Worm (Caenorhabditis elegans) whole organism, L2 larva: ENCODE measurements around the gene Y73C8B.1.

Experiments used
- C34F6.9 ChIP-seq: fragments of 150-350 bp; optimal IDR thresholded peaks from 2 replicates; lab custom pipeline; 2014; ENCODE audit warnings: missing biosample characterization, missing genetic modification characterization
- F13H6.1 ChIP-seq: sonication (generic microtip); optimal IDR thresholded peaks from 2 replicates; lab custom pipeline; 2016; ENCODE audit warnings: missing genetic modification characterization, missing compliant biosample characterization
- R02D3.7 ChIP-seq: fragments of 150-350 bp; optimal IDR thresholded peaks from 2 replicates; lab custom pipeline; 2014; ENCODE audit warnings: missing biosample characterization, missing genetic modification characterization
- Y55F3AM.14 ChIP-seq: fragments of 200-800 bp; sonication (Bioruptor generic); optimal IDR thresholded peaks from 2 replicates; lab custom pipeline; 2018; ENCODE audit warnings: mild to moderate bottlenecking, missing genetic modification characterization, missing compliant biosample characterization
- alr-1 ChIP-seq: fragments of 150-350 bp; optimal IDR thresholded peaks from 2 replicates; lab custom pipeline; 2014; ENCODE audit warnings: missing biosample characterization, missing genetic modification characterization
- aly-2 ChIP-seq: fragments of 150-350 bp; optimal IDR thresholded peaks from 2 replicates; lab custom pipeline; 2014; ENCODE audit warnings: missing biosample characterization, missing genetic modification characterization
- ama-1 ChIP-seq: fragments of 150-350 bp; optimal IDR thresholded peaks from 2 replicates; lab custom pipeline; 2018; ENCODE audit warnings: inconsistent platforms
- blmp-1 ChIP-seq: sonication (generic microtip); optimal IDR thresholded peaks from 2 replicates; lab custom pipeline; 2017; ENCODE audit warnings: missing genetic modification characterization, mild to moderate bottlenecking, missing compliant biosample characterization, antibody characterized with exemption, moderate library complexity; ENCODE audit not compliant: insufficient read depth
- ceh-16 ChIP-seq: fragments of 150-350 bp; optimal IDR thresholded peaks from 2 replicates; lab custom pipeline; 2014; ENCODE audit warnings: missing biosample characterization, missing genetic modification characterization
- crh-2 ChIP-seq: sonication (generic microtip); optimal IDR thresholded peaks from 2 replicates; lab custom pipeline; 2017; ENCODE audit warnings: missing biosample characterization, missing genetic modification characterization
- dmd-4 ChIP-seq: sonication (generic microtip); optimal IDR thresholded peaks from 2 replicates; lab custom pipeline; 2017; ENCODE audit warnings: missing biosample characterization, missing genetic modification characterization
- egl-27 ChIP-seq: sonication (generic microtip); optimal IDR thresholded peaks from 3 replicates; lab custom pipeline; 2017; ENCODE audit warnings: missing biosample characterization, missing genetic modification reagents, missing genetic modification characterization
- elt-1 ChIP-seq: fragments of 150-350 bp; optimal IDR thresholded peaks from 2 replicates; lab custom pipeline; 2014; ENCODE audit warnings: missing biosample characterization, missing genetic modification characterization
- gmeb-1 ChIP-seq: fragments of 150-350 bp; optimal IDR thresholded peaks from 2 replicates; lab custom pipeline; 2014; ENCODE audit warnings: missing biosample characterization, missing genetic modification characterization
- lin-11 ChIP-seq: fragments of 150-350 bp; sonication (generic microtip); optimal IDR thresholded peaks from 2 replicates; lab custom pipeline; 2014; ENCODE audit warnings: missing biosample characterization, missing genetic modification characterization, inconsistent platforms, mixed read lengths
- lin-13 ChIP-seq: fragments of 150-350 bp; optimal IDR thresholded peaks from 2 replicates; lab custom pipeline; 2014; ENCODE audit warnings: missing biosample characterization, missing genetic modification reagents, missing genetic modification characterization
- lsy-2 ChIP-seq, 2 experiments: fragments of 150-350 bp in 1 of 2; sonication (generic microtip) in 1 of 2; optimal IDR thresholded peaks; 2 replicates each; lab custom pipeline; 2014 to 2017; ENCODE audit warnings: missing biosample characterization in 2 of 2, missing genetic modification characterization in 2 of 2
- mbf-1 ChIP-seq: sonication (generic microtip); optimal IDR thresholded peaks from 2 replicates; lab custom pipeline; 2017; ENCODE audit warnings: missing biosample characterization, missing genetic modification characterization
- mdl-1 ChIP-seq, 2 experiments: fragments of 150-350 bp in 1 of 2; sonication (generic microtip) in 1 of 2; optimal IDR thresholded peaks; 2 replicates each; lab custom pipeline; 2017; ENCODE audit warnings: missing biosample characterization in 2 of 2, missing genetic modification characterization in 2 of 2
- nhr-11 ChIP-seq: fragments of 150-350 bp; optimal IDR thresholded peaks from 2 replicates; lab custom pipeline; 2014; ENCODE audit warnings: missing biosample characterization, missing genetic modification characterization
- nhr-12 ChIP-seq: fragments of 150-350 bp; optimal IDR thresholded peaks from 2 replicates; lab custom pipeline; 2014; ENCODE audit warnings: missing biosample characterization, missing genetic modification characterization
- nhr-129 ChIP-seq: fragments of 150-350 bp; optimal IDR thresholded peaks from 2 replicates; lab custom pipeline; 2014; ENCODE audit warnings: missing biosample characterization, missing genetic modification characterization
- nhr-23 ChIP-seq: fragments of 150-350 bp; optimal IDR thresholded peaks from 2 replicates; lab custom pipeline; 2014; ENCODE audit warnings: missing biosample characterization, missing genetic modification reagents, missing genetic modification characterization
- nhr-237 ChIP-seq: fragments of 150-350 bp; optimal IDR thresholded peaks from 2 replicates; lab custom pipeline; 2014; ENCODE audit warnings: missing biosample characterization, missing genetic modification characterization
- nhr-25 ChIP-seq: fragments of 150-350 bp; sonication (generic microtip); optimal IDR thresholded peaks from 3 replicates; lab custom pipeline; 2014; ENCODE audit warnings: missing biosample characterization, missing genetic modification characterization
- nhr-6 ChIP-seq: fragments of 150-350 bp; optimal IDR thresholded peaks from 2 replicates; lab custom pipeline; 2014; ENCODE audit warnings: missing biosample characterization, missing genetic modification characterization
- nhr-77 ChIP-seq: fragments of 150-350 bp; optimal IDR thresholded peaks from 2 replicates; lab custom pipeline; 2014; ENCODE audit warnings: missing biosample characterization, missing genetic modification characterization
- peb-1 ChIP-seq: fragments of 150-350 bp; optimal IDR thresholded peaks from 2 replicates; lab custom pipeline; 2014; ENCODE audit warnings: missing biosample characterization, missing genetic modification characterization
- skn-1 ChIP-seq: sonication (generic microtip); optimal IDR thresholded peaks from 2 replicates; lab custom pipeline; 2017; ENCODE audit warnings: missing biosample characterization, missing genetic modification characterization
- sma-3 ChIP-seq: sonication (generic microtip); optimal IDR thresholded peaks from 2 replicates; lab custom pipeline; 2016; ENCODE audit warnings: missing genetic modification reagents, missing genetic modification characterization, missing compliant biosample characterization
- sma-9 ChIP-seq, 2 experiments: fragments of 150-350 bp in 1 of 2; sonication (generic microtip) in 1 of 2; optimal IDR thresholded peaks; 2 replicates each; lab custom pipeline; 2014 to 2016; ENCODE audit warnings: missing genetic modification characterization in 2 of 2, mild to moderate bottlenecking in 1 of 2, missing biosample characterization in 1 of 2, missing compliant biosample characterization in 1 of 2, missing genetic modification reagents in 1 of 2, moderate library complexity in 1 of 2
- snpc-4 ChIP-seq: fragments of 150-350 bp; optimal IDR thresholded peaks from 2 replicates; lab custom pipeline; 2014; ENCODE audit warnings: missing biosample characterization, missing genetic modification characterization
- unc-55 ChIP-seq: fragments of 150-350 bp; sonication (generic microtip); optimal IDR thresholded peaks from 3 replicates; lab custom pipeline; 2014; ENCODE audit warnings: missing biosample characterization, missing genetic modification reagents, missing genetic modification characterization
- unc-62 ChIP-seq: fragments of 150-350 bp; optimal IDR thresholded peaks from 2 replicates; lab custom pipeline; 2014; ENCODE audit warnings: missing biosample characterization, missing genetic modification reagents, missing genetic modification characterization
- zag-1 ChIP-seq: fragments of 150-350 bp; optimal IDR thresholded peaks from 2 replicates; lab custom pipeline; 2014; ENCODE audit warnings: missing biosample characterization, missing genetic modification characterization
- ztf-1 ChIP-seq: fragments of 200-800 bp; sonication (Bioruptor generic); conservative IDR thresholded peaks from 2 replicates; pipeline ENCODE4 v1.3.6; 2022; ENCODE audit warnings: missing genetic modification characterization, missing compliant biosample characterization
- ztf-11 ChIP-seq: sonication (generic microtip); optimal IDR thresholded peaks from 2 replicates; lab custom pipeline; 2017; ENCODE audit warnings: missing biosample characterization, missing genetic modification characterization
- ztf-4 ChIP-seq: fragments of 150-350 bp; optimal IDR thresholded peaks from 2 replicates; lab custom pipeline; 2014; ENCODE audit warnings: missing biosample characterization, missing genetic modification characterization

Gene Y73C8B.1

ce11 chrV:3193091-3193608, 3.5 kb downstream of the Y73C8B.1 start, which contains the start of the genes Y73C8B.3 and Y73C8B.9 (continued):
- TF ChIP-seq sma-3 (GFP tag; lab: Kevin White, UChicago) (peak; percentile 22), nhr-23 (no peak), nhr-77 (tag; lab: Kevin White, UChicago) (no peak), gmeb-1 (peak; percentile 43), peb-1 (tag; lab: Kevin White, UChicago) (no peak), crh-2 (tag; lab: Kevin White, UChicago) (peak; percentile 15), zag-1 (tag; lab: Kevin White, UChicago) (no peak)
- TF ChIP-seq, all 48 proteins: peak for 8

ce11 chrV:3188043-3188442, 8.6 kb downstream of the Y73C8B.1 start, which contains the start of gene lag-2:
lag-2 (plus strand) TSS chrV:3188343.
- TF ChIP-seq ztf-11 (tag; lab: Kevin White, UChicago) (no peak), lin-13 (GFP tag; lab: Kevin White, UChicago) (no peak), nhr-237 (tag; lab: Kevin White, UChicago) (no peak), blmp-1 (tag; lab: Kevin White, UChicago) (no peak), elt-1 (tag; lab: Kevin White, UChicago) (no peak), nhr-77 (tag; lab: Kevin White, UChicago) (no peak), nhr-129 (tag; lab: Kevin White, UChicago) (no peak), F13H6.1 (no peak), ama-1 (lab: Kevin White, UChicago) (no peak), egl-27 (tag; lab: Kevin White, UChicago) (no peak), zag-1 (tag; lab: Kevin White, UChicago) (no peak), gmeb-1 (no peak), nhr-12 (no peak), R02D3.7 (tag; lab: Kevin White, UChicago) (no peak), nhr-23 (no peak), ztf-4 (no peak), sma-9 (GFP tag; optimal IDR thresholded peaks at IDR 0.05; lab: Kevin White, UChicago) (no peak), sma-9 (tag; optimal IDR thresholded peaks at IDR 0.05; lab: Kevin White, UChicago) (no peak), nhr-6 (tag; lab: Kevin White, UChicago) (no peak), snpc-4 (tag; lab: Kevin White, UChicago) (no peak), Y55F3AM.14 (GFP tag; lab: Kevin White, UChicago) (no peak)

- no peak for TF ChIP-seq mdl-1 (tag; optimal IDR thresholded peaks at IDR 0.05; lab: Kevin White, UChicago)
- TF ChIP-seq C34F6.9 (tag; lab: Kevin White, UChicago), result no peak
- TF ChIP-seq nhr-77 (tag; lab: Kevin White, UChicago), result no peak
- no peak for TF ChIP-seq nhr-237 (tag; lab: Kevin White, UChicago)
- no peak for TF ChIP-seq nhr-12
- no peak for TF ChIP-seq mbf-1
- no peak for TF ChIP-seq Y55F3AM.14 (GFP tag; lab: Kevin White, UChicago)
- TF ChIP-seq unc-62 (GFP tag; lab: Kevin White, UChicago), result no peak
- no peak for TF ChIP-seq unc-55 (GFP tag; lab: Kevin White, UChicago)
- no peak for TF ChIP-seq ceh-16 (tag; lab: Kevin White, UChicago)
- TF ChIP-seq alr-1 (tag; lab: Kevin White, UChicago), result no peak
- TF ChIP-seq peb-1 (tag; lab: Kevin White, UChicago), result no peak
- no peak for TF ChIP-seq F13H6.1
- no peak for TF ChIP-seq dmd-4 (tag; lab: Kevin White, UChicago)
- TF ChIP-seq skn-1 (tag; lab: Kevin White, UChicago), result no peak
- no peak for TF ChIP-seq nhr-6 (tag; lab: Kevin White, UChicago)
- no peak for TF ChIP-seq elt-1 (tag; lab: Kevin White, UChicago)
- no peak for TF ChIP-seq ztf-1 (GFP tag; lab: Robert Waterston, UW)
- TF ChIP-seq nhr-25 (tag; lab: Kevin White, UChicago), result no peak
- TF ChIP-seq egl-27 (tag; lab: Kevin White, UChicago), result no peak
Observed at ce11 chrV:3185855-3186254, 10.8 kb downstream of the Y73C8B.1 start.

- TF ChIP-seq Y55F3AM.14 (GFP tag; lab: Kevin White, UChicago), result no peak
- no peak for TF ChIP-seq nhr-6 (tag; lab: Kevin White, UChicago)
- TF ChIP-seq sma-9 (GFP tag; optimal IDR thresholded peaks at IDR 0.05; lab: Kevin White, UChicago), result no peak
- no peak for TF ChIP-seq sma-9 (tag; optimal IDR thresholded peaks at IDR 0.05; lab: Kevin White, UChicago)
- TF ChIP-seq nhr-77 (tag; lab: Kevin White, UChicago), result no peak
- TF ChIP-seq zag-1 (tag; lab: Kevin White, UChicago), result no peak
- TF ChIP-seq lin-11 (tag; lab: Kevin White, UChicago), result no peak
- TF ChIP-seq aly-2 (tag; lab: Kevin White, UChicago), result no peak
- TF ChIP-seq sma-3 (GFP tag; lab: Kevin White, UChicago), result no peak
- no peak for TF ChIP-seq F13H6.1
- no peak for TF ChIP-seq ztf-4
- TF ChIP-seq lsy-2 (tag; optimal IDR thresholded peaks at IDR 0.05; lab: Kevin White, UChicago), result no peak
- no peak for TF ChIP-seq nhr-11 (tag; lab: Kevin White, UChicago)
Observed at ce11 chrV:3176161-3176560, 20.5 kb downstream of the Y73C8B.1 start, which contains the start of gene srab-8. srab-8 (plus strand) TSS chrV:3176461.
